Worm (Caenorhabditis elegans) whole organism, L4/young adult: ENCODE measurements around the gene phf-34.

Experiments used
- dao-5 ChIP-seq: sonication (generic microtip); optimal IDR thresholded peaks from 2 replicates; lab custom pipeline; 2016; ENCODE audit warnings: missing genotype, missing genetic modification characterization, moderate library complexity, missing compliant biosample characterization
- him-1 ChIP-seq: sonication (generic microtip); optimal IDR thresholded peaks from 2 replicates; lab custom pipeline; 2016; ENCODE audit warnings: missing genotype, missing genetic modification reagents, missing genetic modification characterization, missing compliant biosample characterization

DNA sequence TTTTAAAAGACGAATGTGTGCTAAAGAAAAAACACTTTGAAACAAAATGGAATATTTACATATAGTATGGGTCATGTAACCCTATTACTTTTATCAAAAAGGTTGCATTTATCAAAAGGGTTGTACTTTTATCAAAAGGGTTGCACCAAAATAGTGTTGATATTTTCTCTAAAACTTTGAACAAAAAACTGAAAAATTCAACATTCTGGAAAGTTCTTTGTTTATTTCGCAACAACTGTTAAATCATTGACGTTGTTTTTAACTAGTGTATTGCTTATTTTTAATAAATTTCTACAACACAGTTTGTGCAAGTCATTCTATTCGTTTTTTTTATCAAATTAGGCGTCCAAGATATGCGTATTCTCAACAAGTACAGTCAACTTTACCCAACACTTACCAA is 39.3 kb upstream of the phf-34 start, which contains the start of the genes C17G1.5 and C17G1.14:
- TF ChIP-seq dao-5 (tag; lab: Kevin White, UChicago) (no peak), him-1 (tag; lab: Kevin White, UChicago) (no peak)
